Fruit fly (Drosophila melanogaster): ENCODE results near the gene Clp.

The Clp gene

DNA sequence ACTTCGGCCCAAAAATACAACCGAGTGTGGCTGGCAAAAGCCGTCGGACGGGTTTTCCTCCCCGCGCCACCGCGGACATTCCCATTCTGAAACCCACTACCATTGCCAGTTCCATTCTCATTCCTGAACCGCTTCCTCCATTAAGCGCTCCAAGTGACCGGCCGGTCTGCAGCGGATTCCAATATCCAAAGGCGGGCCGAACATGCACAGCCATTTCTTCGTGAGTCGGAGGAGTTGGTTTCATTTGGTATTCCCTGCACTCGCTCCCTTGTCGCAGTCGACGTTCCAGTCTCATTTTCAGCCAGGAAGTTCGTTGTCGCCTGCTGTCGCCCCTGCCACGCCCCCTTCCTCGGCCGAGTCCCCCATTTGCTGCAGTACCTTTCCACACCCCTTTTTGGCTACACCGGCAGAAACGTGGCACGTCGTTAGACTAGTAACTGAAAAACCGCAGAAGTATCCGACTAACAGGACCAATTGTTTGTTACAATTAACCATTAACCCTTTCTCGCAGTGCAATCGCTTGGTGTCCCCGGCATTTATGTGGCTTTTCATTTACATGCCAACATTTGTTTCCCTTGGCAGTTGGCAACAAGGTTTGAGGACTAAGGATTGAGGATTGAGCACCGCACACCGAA, 28.3 kb downstream of the Clp start (continued):
- TF ChIP-seq salr (GFP tag; optimal IDR thresholded peaks at IDR 0.05) = peak in 1 of 2 experiments; percentile 45
- peak; percentile 83 for TF ChIP-seq Sox14 (GFP tag; optimal IDR thresholded peaks at IDR 0.05)
- peak; percentile 69 for TF ChIP-seq OdsH (GFP tag; optimal IDR thresholded peaks at IDR 0.05)
- no peak for TF ChIP-seq CG11294 (GFP tag; IDR thresholded peaks at IDR 0.05)
- TF ChIP-seq CG16779 (tag; optimal IDR thresholded peaks at IDR 0.05) = peak; percentile 31
- TF ChIP-seq achi (GFP tag; optimal IDR thresholded peaks at IDR 0.05) = peak; percentile 78
- TF ChIP-seq CG8119 (GFP tag; IDR thresholded peaks at IDR 0.05) = no peak
- peak; percentile 88 for TF ChIP-seq lz (GFP tag; optimal IDR thresholded peaks at IDR 0.05)
- peak; percentile 71 for TF ChIP-seq CG34406 (GFP tag; optimal IDR thresholded peaks at IDR 0.05)
- peak; percentile 88 for TF ChIP-seq vri (GFP tag; optimal IDR thresholded peaks at IDR 0.05)
- TF ChIP-seq fd59A (GFP tag; optimal IDR thresholded peaks at IDR 0.05) = peak; percentile 59
- TF ChIP-seq Gug (GFP tag; IDR thresholded peaks at IDR 0.05) = peak; percentile 36; the same call in 1 of the 2 replicates
- TF ChIP-seq cyc (GFP tag; optimal IDR thresholded peaks at IDR 0.05) = peak; percentile 88
- TF ChIP-seq CG6854 (GFP tag; optimal IDR thresholded peaks at IDR 0.05) = peak; percentile 57
- peak; percentile 63 for TF ChIP-seq Blimp-1 (GFP tag; optimal IDR thresholded peaks at IDR 0.05)
- TF ChIP-seq CG8319 (GFP tag; optimal IDR thresholded peaks at IDR 0.05) = peak; percentile 44
- peak; percentile 6 for TF ChIP-seq CG6276 (GFP tag; optimal IDR thresholded peaks at IDR 0.05)
- peak; percentile 24 for TF ChIP-seq Lpt (GFP tag; optimal IDR thresholded peaks at IDR 0.05)
- peak; percentile 74 for TF ChIP-seq dsx (GFP tag; optimal IDR thresholded peaks at IDR 0.05; ENCODE audit: poor library complexity, severe bottlenecking)
- TF ChIP-seq net (GFP tag; optimal IDR thresholded peaks at IDR 0.05) = peak; percentile 64
- peak; percentile 43; the same call in 2 of the 3 replicates for TF ChIP-seq eg (GFP tag; IDR thresholded peaks at IDR 0.05)
- peak; percentile 73 for TF ChIP-seq CG10669 (GFP tag; optimal IDR thresholded peaks at IDR 0.05)
- TF ChIP-seq CG6792 (GFP tag; optimal IDR thresholded peaks at IDR 0.05) = peak; percentile 82
- peak; percentile 49 for TF ChIP-seq Hr4 (GFP tag; optimal IDR thresholded peaks at IDR 0.05)

dm6 chr2L:849138-849744, 29.5 kb downstream of the Clp start:
- TF ChIP-seq CG31627 (GFP tag; optimal IDR thresholded peaks at IDR 0.05) (no peak), dac (GFP tag; optimal IDR thresholded peaks at IDR 0.05) (no peak), CG6854 (GFP tag; optimal IDR thresholded peaks at IDR 0.05) (no peak), CG11762 (GFP tag; optimal IDR thresholded peaks at IDR 0.05; ENCODE audit: insufficient read depth) (no peak), CG3032 (tag; optimal IDR thresholded peaks at IDR 0.05) (no peak), svp (GFP tag) (peak; percentile 99), CG9139 (GFP tag; optimal IDR thresholded peaks at IDR 0.05) (no peak), CG10669 (GFP tag; optimal IDR thresholded peaks at IDR 0.05) (no peak), Eip93F (GFP tag; optimal IDR thresholded peaks at IDR 0.05) (peak; percentile 32), salr (GFP tag; optimal IDR thresholded peaks at IDR 0.05) (no peak), CG34406 (GFP tag; optimal IDR thresholded peaks at IDR 0.05) (no peak), Sox102F (GFP tag; optimal IDR thresholded peaks at IDR 0.05) (no peak)

DNA sequence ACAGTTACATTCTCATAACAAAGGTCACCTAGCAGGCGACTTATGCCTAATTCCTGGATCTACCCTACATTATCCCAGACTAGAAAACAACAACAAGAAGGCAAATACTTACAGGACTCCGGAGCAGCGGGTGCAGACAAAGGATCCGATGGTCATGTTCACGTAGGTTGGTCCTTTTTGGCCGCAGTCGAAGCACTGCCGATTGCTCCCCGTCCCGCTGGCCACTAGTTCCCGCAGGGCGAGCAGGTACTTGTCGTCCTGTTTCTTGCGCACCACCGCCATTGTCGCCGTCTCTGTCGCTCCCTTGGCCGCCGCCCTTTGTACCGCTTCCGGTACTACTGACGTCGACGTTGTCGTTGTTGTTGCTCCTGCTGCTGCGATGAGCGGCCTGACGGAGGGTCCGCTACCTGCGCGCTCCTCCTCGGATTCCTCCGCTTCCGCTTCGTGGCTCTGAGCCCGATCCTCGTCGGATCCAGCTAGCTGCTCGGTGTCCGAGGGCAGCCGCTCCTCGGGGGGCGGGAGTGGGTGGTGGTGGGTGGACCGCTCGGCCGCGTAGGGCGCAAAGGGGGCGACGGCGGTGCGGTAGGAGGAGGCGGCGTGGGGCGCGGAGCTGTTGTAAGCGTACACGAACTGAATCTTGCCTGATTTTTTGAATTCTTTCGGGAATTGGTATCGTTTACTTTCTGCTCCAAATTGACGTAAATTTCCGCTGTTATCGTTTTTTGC, 30.2 kb downstream of the Clp start:
- TF ChIP-seq Hr39 (GFP tag; optimal IDR thresholded peaks at IDR 0.05) = no peak
- no peak for TF ChIP-seq Smox (GFP tag; optimal IDR thresholded peaks at IDR 0.05)

Data from whole organism, prepupa.